ENCODE assay signal across 1 fruit fly cellular context in genomic region chr3R:27553921-27554320, dm6.
TF ChIP-seq lines count a peak whose summit lies in the region.

No protein-coding gene starts in this region.

TF ChIP-seq in whole organism, embryonic, 481 proteins besides CTCF, POLR2A, EP300 and RAD21 (continued from another document):
- TF ChIP-seq H15 (GFP tag; IDR thresholded peaks at IDR 0.05; lab: Robert Waterston, UW): peak; percentile 55; the same call in 1 of the 3 replicates
- no peak for TF ChIP-seq CG15696 (tag; optimal IDR thresholded peaks at IDR 0.05; lab: Kevin White, UChicago)
- no peak for TF ChIP-seq CG4707 (GFP tag; optimal IDR thresholded peaks at IDR 0.05; lab: Kevin White, UChicago)
- TF ChIP-seq NC2β (GFP tag; optimal IDR thresholded peaks at IDR 0.05; lab: Kevin White, UChicago): no peak
- peak; percentile 66 for TF ChIP-seq phol (tag; optimal IDR thresholded peaks at IDR 0.05; lab: Kevin White, UChicago)
- peak; percentile 37; the same call in 1 of the 3 replicates for TF ChIP-seq CG7357 (GFP tag; IDR thresholded peaks at IDR 0.05; lab: Robert Waterston, UW)
- no peak for TF ChIP-seq caup (GFP tag; optimal IDR thresholded peaks at IDR 0.05; lab: Kevin White, UChicago; ENCODE audit: severe bottlenecking)
- TF ChIP-seq Hey (tag; optimal IDR thresholded peaks at IDR 0.05; lab: Kevin White, UChicago): no peak
- TF ChIP-seq Ets97D (GFP tag; optimal IDR thresholded peaks at IDR 0.05; lab: Kevin White, UChicago): no peak
- TF ChIP-seq CG6689 (GFP tag; IDR thresholded peaks at IDR 0.05; lab: Robert Waterston, UW): peak; percentile 55; the same call in 1 of the 2 replicates
- peak; percentile 55 for TF ChIP-seq zen (tag; optimal IDR thresholded peaks at IDR 0.05; lab: Kevin White, UChicago)
- TF ChIP-seq BtbVII (GFP tag; optimal IDR thresholded peaks at IDR 0.05; lab: Kevin White, UChicago): no peak
- TF ChIP-seq lmd (GFP tag; IDR thresholded peaks at IDR 0.05; lab: Robert Waterston, UW): peak; percentile 55; the same call in 1 of the 2 replicates
- peak; percentile 36; the same call in 1 of the 2 replicates for TF ChIP-seq ranshi (GFP tag; IDR thresholded peaks at IDR 0.05; lab: Robert Waterston, UW)
- no peak for TF ChIP-seq nau (GFP tag; optimal IDR thresholded peaks at IDR 0.05; lab: Kevin White, UChicago)
- no peak for TF ChIP-seq run (tag; optimal IDR thresholded peaks at IDR 0.05; lab: Kevin White, UChicago)
- TF ChIP-seq Drgx (GFP tag; IDR thresholded peaks at IDR 0.05; lab: Robert Waterston, UW): peak; percentile 91
- TF ChIP-seq oc (tag; optimal IDR thresholded peaks at IDR 0.05; lab: Kevin White, UChicago): no peak
- peak; percentile 38 for TF ChIP-seq CoRest (tag; optimal IDR thresholded peaks at IDR 0.05; lab: Kevin White, UChicago)
